Worm (Caenorhabditis elegans) whole organism, midembryonic: ENCODE data around the gene Y54E2A.4.

Source experiments
- T22C8.4 ChIP-seq: fragments of 200-800 bp; sonication (Bioruptor generic); IDR thresholded peaks from 2 replicates; pipeline ENCODE4 v1.3.6; 2022; ENCODE audit warnings: missing genetic modification characterization, missing compliant biosample characterization
- cog-1 ChIP-seq: sonication (generic microtip); optimal IDR thresholded peaks from 2 replicates; lab custom pipeline; 2016; ENCODE audit warnings: missing genetic modification characterization, missing compliant biosample characterization
- flt-1 ChIP-seq: fragments of 200-800 bp; sonication (Bioruptor generic); IDR thresholded peaks from 2 replicates; pipeline ENCODE4 v1.3.6; 2022; ENCODE audit warnings: missing genetic modification characterization, missing compliant biosample characterization
- klf-2 ChIP-seq: fragments of 200-800 bp; sonication (Bioruptor generic); conservative IDR thresholded peaks from 2 replicates; pipeline ENCODE4 v1.3.6; 2022; ENCODE audit warnings: missing genetic modification reagents, missing genetic modification characterization, missing compliant biosample characterization
- med-1 ChIP-seq: sonication (generic microtip); optimal IDR thresholded peaks from 2 replicates; lab custom pipeline; 2017; ENCODE audit warnings: missing genetic modification characterization, mild to moderate bottlenecking, missing compliant biosample characterization, antibody characterized with exemption, missing genetic modification reagents; ENCODE audit not compliant: insufficient read depth
- ref-1 ChIP-seq: fragments of 200-800 bp; sonication (Bioruptor generic); conservative IDR thresholded peaks from 2 replicates; pipeline ENCODE4 v1.3.6; 2022; ENCODE audit warnings: missing genetic modification reagents, missing genetic modification characterization, missing compliant biosample characterization
- tab-1 ChIP-seq: fragments of 200-800 bp; sonication (Bioruptor generic); IDR thresholded peaks from 2 replicates; pipeline ENCODE4 v1.3.6; 2022; ENCODE audit warnings: missing genetic modification characterization, missing compliant biosample characterization
- ztf-23 ChIP-seq: fragments of 200-800 bp; sonication (Bioruptor generic); IDR thresholded peaks from 2 replicates; pipeline ENCODE4 v1.3.6; 2022; ENCODE audit warnings: missing genetic modification reagents, missing genetic modification characterization, missing compliant biosample characterization
- ztf-29 ChIP-seq: fragments of 200-800 bp; sonication (Bioruptor generic); IDR thresholded peaks from 2 replicates; pipeline ENCODE4 v1.3.6; 2022; ENCODE audit warnings: missing genetic modification reagents, missing genetic modification characterization, missing compliant biosample characterization

Gene Y54E2A.4

DNA sequence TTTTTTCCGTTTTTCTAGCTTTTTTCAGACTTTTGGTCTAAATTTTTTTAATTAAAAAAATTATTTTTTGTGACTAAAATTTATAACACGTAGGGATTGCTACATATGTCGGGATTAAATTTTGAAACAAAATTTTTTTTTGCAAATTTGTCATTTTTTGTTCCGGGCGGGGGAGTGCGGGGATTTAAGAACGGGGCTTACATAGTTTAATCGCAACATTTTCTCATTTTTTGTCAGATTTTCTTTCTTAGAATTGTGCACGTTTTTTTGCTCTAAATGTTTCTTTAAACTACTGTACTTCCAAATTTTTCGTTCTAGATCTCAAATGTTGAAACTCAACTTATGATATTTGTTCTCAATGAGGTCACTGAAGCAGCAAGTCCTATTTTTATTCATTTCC lies 36.3 kb downstream of the Y54E2A.4 start, which contains the start of gene Y54E2A.10:
TSS of gene Y54E2A.10 (plus strand) at position 301 of the 400 bp plus-strand sequence.
- TF ChIP-seq ztf-29, result no peak
- no peak for TF ChIP-seq T22C8.4 (GFP tag; lab: Robert Waterston, UW)
- no peak for TF ChIP-seq ztf-23
- no peak for TF ChIP-seq cog-1 (tag; lab: Kevin White, UChicago)
- TF ChIP-seq klf-2 (GFP tag; lab: Robert Waterston, UW), result no peak
- no peak for TF ChIP-seq tab-1 (GFP tag; lab: Robert Waterston, UW)
- TF ChIP-seq flt-1, result no peak
- no peak for TF ChIP-seq med-1 (GFP tag; lab: Kevin White, UChicago)
- TF ChIP-seq ref-1 (GFP tag; lab: Robert Waterston, UW), result no peak

- TF ChIP-seq cog-1 (tag; lab: Kevin White, UChicago) (no peak), ztf-29 (no peak), ztf-23 (no peak), med-1 (GFP tag; lab: Kevin White, UChicago) (no peak), ref-1 (GFP tag; lab: Robert Waterston, UW) (no peak), flt-1 (no peak)
These were observed 38.0 kb downstream of the Y54E2A.4 start for ce11 chrII:14792470-14792869.

- TF ChIP-seq flt-1 (peak; percentile 76), klf-2 (GFP tag; lab: Robert Waterston, UW) (peak; percentile 63; the same call in 1 of the 2 replicates), ref-1 (GFP tag; lab: Robert Waterston, UW) (no peak), med-1 (GFP tag; lab: Kevin White, UChicago) (no peak), tab-1 (GFP tag; lab: Robert Waterston, UW) (no peak), ztf-29 (no peak), cog-1 (tag; lab: Kevin White, UChicago) (peak; percentile 88), ztf-23 (peak; percentile 86), T22C8.4 (GFP tag; lab: Robert Waterston, UW) (peak; percentile 74)
These were observed 40.6 kb downstream of the Y54E2A.4 start, which contains the start of gene eif-3.B for ce11 chrII:14794935-14795454. Gene eif-3.B, plus strand, starts transcription at chrII:14795404.

DNA sequence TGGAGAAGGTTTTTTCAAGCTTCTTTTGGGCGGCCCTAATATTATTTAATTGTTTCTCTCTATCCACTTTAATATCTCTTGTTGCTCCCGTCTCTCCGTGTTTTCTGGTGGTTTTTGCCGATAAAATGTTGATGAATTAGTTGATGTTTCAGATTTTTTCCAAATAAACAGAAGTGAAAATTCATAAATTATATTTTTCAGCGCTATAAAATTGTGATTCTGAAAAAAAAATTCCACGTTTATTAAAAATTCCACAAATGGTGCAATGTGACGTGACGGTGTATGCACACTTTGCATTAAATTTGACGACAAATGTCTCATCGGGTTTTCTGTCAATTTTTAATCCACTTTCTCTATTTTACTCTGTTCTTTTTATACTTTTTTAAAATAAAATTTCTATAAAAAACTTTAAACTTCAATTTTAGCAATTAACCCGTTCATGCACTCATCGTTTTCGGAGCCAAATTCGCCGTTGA lies 43.7 kb downstream of the Y54E2A.4 start, which contains the start of gene tbc-20:
TSS of gene tbc-20 (plus strand) at position 426 of the 476 bp plus-strand sequence.
- TF ChIP-seq cog-1 (tag; lab: Kevin White, UChicago) (no peak), T22C8.4 (GFP tag; lab: Robert Waterston, UW) (no peak), med-1 (GFP tag; lab: Kevin White, UChicago) (no peak), ref-1 (GFP tag; lab: Robert Waterston, UW) (no peak), ztf-23 (no peak), tab-1 (GFP tag; lab: Robert Waterston, UW) (no peak), klf-2 (GFP tag; lab: Robert Waterston, UW) (no peak), flt-1 (no peak)

- TF ChIP-seq cog-1 (tag; lab: Kevin White, UChicago) (no peak), ztf-23 (no peak), T22C8.4 (GFP tag; lab: Robert Waterston, UW) (no peak), ztf-29 (no peak), med-1 (GFP tag; lab: Kevin White, UChicago) (no peak), flt-1 (no peak), klf-2 (GFP tag; lab: Robert Waterston, UW) (no peak), tab-1 (GFP tag; lab: Robert Waterston, UW) (no peak), ref-1 (GFP tag; lab: Robert Waterston, UW) (no peak)
These were observed 44.9 kb downstream of the Y54E2A.4 start for ce11 chrII:14799367-14799766.

ce11 chrII:14801086-14801531 lies 46.7 kb downstream of the Y54E2A.4 start:
- TF ChIP-seq flt-1 (peak; percentile 85), ztf-29 (no peak), ref-1 (GFP tag; lab: Robert Waterston, UW) (0 out of 2 replicates have a peak, but pooled peaks have one; percentile 44), T22C8.4 (GFP tag; lab: Robert Waterston, UW) (no peak), klf-2 (GFP tag; lab: Robert Waterston, UW) (no peak), ztf-23 (no peak)

ce11 chrII:14802527-14802926 lies 48.1 kb downstream of the Y54E2A.4 start:
- 0 out of 2 replicates have a peak, but pooled peaks have one; percentile 21 for TF ChIP-seq flt-1

ce11 chrII:14804259-14804899 lies 50.0 kb downstream of the Y54E2A.4 start, which contains the start of gene W01D2.3:
Gene W01D2.3, minus strand, starts transcription at chrII:14804309.
- peak; percentile 93 for TF ChIP-seq flt-1
- TF ChIP-seq ztf-23, result peak; percentile 93
- peak; percentile 84 for TF ChIP-seq ref-1 (GFP tag; lab: Robert Waterston, UW)
- TF ChIP-seq med-1 (GFP tag; lab: Kevin White, UChicago), result peak; percentile 66
- TF ChIP-seq tab-1 (GFP tag; lab: Robert Waterston, UW), result peak; percentile 90
- peak; percentile 82 for TF ChIP-seq cog-1 (tag; lab: Kevin White, UChicago)
- TF ChIP-seq T22C8.4 (GFP tag; lab: Robert Waterston, UW), result peak; percentile 87
- TF ChIP-seq ztf-29, result peak; percentile 83
- TF ChIP-seq klf-2 (GFP tag; lab: Robert Waterston, UW), result peak; percentile 86

DNA sequence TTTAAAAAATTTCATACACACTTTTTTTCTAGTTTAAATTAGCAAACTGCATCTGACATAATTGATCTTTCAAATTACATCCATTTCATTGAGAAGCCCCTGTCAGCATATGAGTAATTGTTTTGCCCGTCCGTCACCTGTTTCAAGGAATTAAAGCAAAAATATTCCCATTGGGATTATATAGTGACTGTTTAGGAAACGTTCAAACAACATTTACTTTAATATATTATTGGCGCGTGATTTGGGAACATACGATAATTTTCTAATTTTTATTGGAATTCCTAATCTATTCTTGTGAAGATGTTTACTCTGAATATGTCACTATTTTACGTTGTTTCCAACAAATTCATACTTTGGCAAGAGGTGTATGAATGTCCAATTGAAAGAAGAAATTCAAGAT lies 51.3 kb downstream of the Y54E2A.4 start, which contains the start of gene srt-11:
TSS of gene srt-11 (plus strand) at position 301 of the 400 bp plus-strand sequence.
- TF ChIP-seq ztf-23 (no peak), klf-2 (GFP tag; lab: Robert Waterston, UW) (no peak), med-1 (GFP tag; lab: Kevin White, UChicago) (no peak), ref-1 (GFP tag; lab: Robert Waterston, UW) (no peak), cog-1 (tag; lab: Kevin White, UChicago) (no peak), ztf-29 (no peak), T22C8.4 (GFP tag; lab: Robert Waterston, UW) (no peak), flt-1 (no peak)
